Fruit fly (Drosophila melanogaster) whole organism, embryonic: ENCODE data around the gene CG5021.

Experiments used
- Adf1 ChIP-seq: fragments of 200-800 bp; sonication (Bioruptor generic); IDR thresholded peaks from 2 replicates; pipeline ENCODE4 v1.3.6; 2022; ENCODE audit warnings: missing biosample characterization, missing genetic modification characterization
- BEAF-32 ChIP-seq: fragments of 200-800 bp; sonication (Bioruptor generic); optimal IDR thresholded peaks from 3 replicates; lab custom pipeline; 2017; ENCODE audit warnings: missing biosample characterization, missing genetic modification characterization, mild to moderate bottlenecking, moderate library complexity, missing genetic modification reagents
- Bgb ChIP-seq: fragments of 200-800 bp; sonication (Bioruptor generic); IDR thresholded peaks from 2 replicates; pipeline ENCODE4 v1.3.6; 2022; ENCODE audit warnings: missing biosample characterization, missing genetic modification characterization; ENCODE audit not compliant: partially characterized antibody
- C15 ChIP-seq: fragments of 200-800 bp; sonication (Bioruptor generic); IDR thresholded peaks from 3 replicates; pipeline ENCODE4 v1.3.6; 2022; ENCODE audit warnings: missing biosample characterization, missing genetic modification characterization
- CG10267 ChIP-seq: fragments of 200-800 bp; sonication (Bioruptor generic); optimal IDR thresholded peaks from 2 replicates; lab custom pipeline; 2018; ENCODE audit warnings: missing biosample characterization, mild to moderate bottlenecking, missing genetic modification characterization, moderate library complexity
- CG10543 ChIP-seq: fragments of 200-800 bp; sonication (Bioruptor generic); optimal IDR thresholded peaks from 3 replicates; lab custom pipeline; 2017; ENCODE audit warnings: missing biosample characterization, mild to moderate bottlenecking, missing genetic modification characterization, moderate library complexity
- CG1233 ChIP-seq: fragments of 200-800 bp; sonication (Bioruptor generic); optimal IDR thresholded peaks from 4 replicates; lab custom pipeline; 2018; ENCODE audit warnings: missing biosample characterization, mild to moderate bottlenecking, missing genetic modification characterization
- CG12391 ChIP-seq: fragments of 200-800 bp; sonication (Bioruptor generic); optimal IDR thresholded peaks from 3 replicates; lab custom pipeline; 2018; ENCODE audit warnings: missing biosample characterization, mild to moderate bottlenecking, missing genetic modification characterization, moderate library complexity
- CG12659 ChIP-seq: fragments of 200-800 bp; sonication (Bioruptor generic); optimal IDR thresholded peaks from 3 replicates; lab custom pipeline; 2017; ENCODE audit warnings: mild to moderate bottlenecking, missing biosample characterization, missing genetic modification reagents, missing genetic modification characterization
- CG13287 ChIP-seq: fragments of 200-800 bp; sonication (Bioruptor generic); IDR thresholded peaks from 2 replicates; pipeline ENCODE4 v1.3.6; 2022; ENCODE audit warnings: missing biosample characterization, missing genetic modification characterization; ENCODE audit not compliant: partially characterized antibody
- CG15073 ChIP-seq: fragments of 200-800 bp; sonication (Bioruptor generic); optimal IDR thresholded peaks from 2 replicates; lab custom pipeline; 2016; ENCODE audit warnings: missing biosample characterization, missing genetic modification characterization
- CG1602 ChIP-seq: fragments of 200-800 bp; sonication (Bioruptor generic); optimal IDR thresholded peaks from 3 replicates; lab custom pipeline; 2016; ENCODE audit warnings: missing biosample characterization, missing genetic modification characterization
- CG18476 ChIP-seq: fragments of 200-800 bp; sonication (Bioruptor generic); optimal IDR thresholded peaks from 2 replicates; lab custom pipeline; 2016; ENCODE audit warnings: missing biosample characterization, mild to moderate bottlenecking, missing genetic modification characterization
- CG18764 ChIP-seq: fragments of 200-800 bp; sonication (Bioruptor generic); optimal IDR thresholded peaks from 3 replicates; lab custom pipeline; 2016; ENCODE audit warnings: missing biosample characterization, missing genetic modification characterization
- CG2712 ChIP-seq: fragments of 200-800 bp; optimal IDR thresholded peaks from 3 replicates; lab custom pipeline; 2019; ENCODE audit warnings: missing biosample characterization, mild to moderate bottlenecking, missing genetic modification characterization, moderate library complexity
- CG2875 ChIP-seq: fragments of 200-800 bp; sonication (Bioruptor generic); optimal IDR thresholded peaks from 2 replicates; lab custom pipeline; 2017; ENCODE audit warnings: missing biosample characterization, mild to moderate bottlenecking, missing genetic modification characterization, missing genetic modification reagents
- CG34224 ChIP-seq: fragments of 200-800 bp; sonication (Bioruptor generic); IDR thresholded peaks from 3 replicates; pipeline ENCODE4 v1.3.6; 2022; ENCODE audit warnings: missing biosample characterization, missing genetic modification characterization; ENCODE audit not compliant: partially characterized antibody
- CG6791 ChIP-seq: fragments of 200-800 bp; sonication (Bioruptor generic); IDR thresholded peaks from 3 replicates; pipeline ENCODE4 v1.3.6; 2022; ENCODE audit warnings: missing biosample characterization, missing genetic modification characterization; ENCODE audit not compliant: partially characterized antibody
- CG6854 ChIP-seq: fragments of 200-800 bp; sonication (Bioruptor generic); optimal IDR thresholded peaks from 3 replicates; lab custom pipeline; 2017; ENCODE audit warnings: missing biosample characterization, mild to moderate bottlenecking, missing genetic modification characterization
- CG7963 ChIP-seq: fragments of 200-800 bp; sonication (Bioruptor generic); IDR thresholded peaks from 3 replicates; pipeline ENCODE4 v1.3.6; 2022; ENCODE audit warnings: missing biosample characterization, missing genetic modification characterization; ENCODE audit not compliant: partially characterized antibody
- CG8359 ChIP-seq: fragments of 200-800 bp; sonication (Bioruptor generic); optimal IDR thresholded peaks from 2 replicates; lab custom pipeline; 2017; ENCODE audit warnings: missing biosample characterization, mild to moderate bottlenecking, missing genetic modification characterization, borderline replicate concordance
- CG8765 ChIP-seq: fragments of 200-800 bp; sonication (Bioruptor generic); IDR thresholded peaks from 2 replicates; pipeline ENCODE4 v1.3.6; 2022; ENCODE audit warnings: missing biosample characterization, missing genetic modification characterization
- CG9215 ChIP-seq: fragments of 200-800 bp; sonication (Bioruptor generic); IDR thresholded peaks from 2 replicates; pipeline ENCODE4 v1.3.6; 2022; ENCODE audit warnings: missing biosample characterization, missing genetic modification characterization
- CHES-1-like ChIP-seq: fragments of 200-800 bp; sonication (Bioruptor generic); optimal IDR thresholded peaks from 2 replicates; lab custom pipeline; 2016; ENCODE audit warnings: missing biosample characterization, missing genetic modification characterization
- Camta ChIP-seq: fragments of 200-800 bp; sonication (Bioruptor generic); optimal IDR thresholded peaks from 2 replicates; lab custom pipeline; 2016; ENCODE audit warnings: missing biosample characterization, missing genetic modification characterization
- CkIIα-i1 ChIP-seq: fragments of 200-800 bp; sonication (Bioruptor generic); IDR thresholded peaks from 2 replicates; pipeline ENCODE4 v1.3.6; 2022; ENCODE audit warnings: missing biosample characterization, missing genetic modification characterization
- Deaf1 ChIP-seq: fragments of 200-800 bp; optimal IDR thresholded peaks from 3 replicates; lab custom pipeline; 2019; ENCODE audit warnings: missing biosample characterization, mild to moderate bottlenecking, missing genetic modification characterization, moderate library complexity
- Dll ChIP-seq: fragments of 200-800 bp; sonication (Bioruptor generic); IDR thresholded peaks from 4 replicates; pipeline ENCODE4 v1.3.6; 2022; ENCODE audit warnings: missing biosample characterization, missing genetic modification characterization; ENCODE audit not compliant: partially characterized antibody
- Hand ChIP-seq: fragments of 200-800 bp; sonication (Bioruptor generic); optimal IDR thresholded peaks from 2 replicates; lab custom pipeline; 2017; ENCODE audit warnings: mild to moderate bottlenecking, missing biosample characterization, missing genetic modification reagents, missing genetic modification characterization
- Hmx ChIP-seq: fragments of 200-800 bp; sonication (Bioruptor generic); optimal IDR thresholded peaks from 2 replicates; lab custom pipeline; 2016; ENCODE audit warnings: missing biosample characterization, missing genetic modification characterization
- Med ChIP-seq: fragments of 200-800 bp; sonication (Bioruptor generic); peaks from one replicate; lab custom pipeline; 2016; ENCODE audit warnings: missing biosample characterization, missing genetic modification characterization, mild to moderate bottlenecking, inconsistent platforms, moderate library complexity
- Opbp ChIP-seq: fragments of 200-800 bp; sonication (Bioruptor generic); IDR thresholded peaks from 3 replicates; pipeline ENCODE4 v1.3.6; 2022; ENCODE audit warnings: missing biosample characterization, missing genetic modification characterization; ENCODE audit not compliant: partially characterized antibody
- Side ChIP-seq: fragments of 200-800 bp; sonication (Bioruptor generic); optimal IDR thresholded peaks from 2 replicates; lab custom pipeline; 2016; ENCODE audit warnings: missing biosample characterization, missing genetic modification characterization
- YL-1 ChIP-seq: fragments of 200-800 bp; sonication (Bioruptor generic); optimal IDR thresholded peaks from 3 replicates; lab custom pipeline; 2017; ENCODE audit warnings: missing biosample characterization, mild to moderate bottlenecking, missing genetic modification characterization
- ac ChIP-seq: fragments of 200-800 bp; sonication (Bioruptor generic); optimal IDR thresholded peaks from 3 replicates; lab custom pipeline; 2017; ENCODE audit warnings: missing biosample characterization, mild to moderate bottlenecking, missing genetic modification characterization
- aop ChIP-seq: fragments of 200-800 bp; sonication (Bioruptor generic); IDR thresholded peaks from 2 replicates; pipeline ENCODE4 v1.3.6; 2022; ENCODE audit warnings: missing biosample characterization, missing genetic modification characterization
- bbx ChIP-seq: fragments of 200-800 bp; sonication (Bioruptor generic); IDR thresholded peaks from 2 replicates; pipeline ENCODE4 v1.3.6; 2022; ENCODE audit warnings: missing biosample characterization, missing genetic modification characterization; ENCODE audit not compliant: partially characterized antibody
- eyg ChIP-seq: fragments of 200-800 bp; sonication (Bioruptor generic); optimal IDR thresholded peaks from 3 replicates; lab custom pipeline; 2016; ENCODE audit warnings: missing biosample characterization, missing genetic modification characterization
- gfzf ChIP-seq: fragments of 200-800 bp; sonication (Bioruptor generic); optimal IDR thresholded peaks from 2 replicates; lab custom pipeline; 2016; ENCODE audit warnings: missing biosample characterization, mild to moderate bottlenecking, missing genetic modification characterization, moderate library complexity
- grau ChIP-seq: fragments of 200-800 bp; optimal IDR thresholded peaks from 3 replicates; lab custom pipeline; 2019; ENCODE audit warnings: missing biosample characterization, mild to moderate bottlenecking, missing genetic modification characterization, moderate library complexity
- h ChIP-seq: fragments of >200 bp; optimal IDR thresholded peaks from 2 replicates; lab custom pipeline; 2017
- kay ChIP-seq: fragments of 200-800 bp; sonication (Bioruptor generic); optimal IDR thresholded peaks from 2 replicates; lab custom pipeline; 2016; ENCODE audit warnings: missing biosample characterization, missing genetic modification characterization
- odd ChIP-seq: fragments of 200-800 bp; sonication (Bioruptor generic); optimal IDR thresholded peaks from 2 replicates; lab custom pipeline; 2017; ENCODE audit warnings: missing biosample characterization, mild to moderate bottlenecking, missing genetic modification characterization
- phol ChIP-seq: fragments of 200-800 bp; sonication (Bioruptor generic); optimal IDR thresholded peaks from 3 replicates; lab custom pipeline; 2018; ENCODE audit warnings: missing biosample characterization, mild to moderate bottlenecking, missing genetic modification characterization, moderate library complexity
- repo ChIP-seq: fragments of 200-800 bp; sonication (Bioruptor generic); optimal IDR thresholded peaks from 2 replicates; lab custom pipeline; 2016; ENCODE audit warnings: missing biosample characterization, missing genetic modification characterization
- run ChIP-seq: fragments of 200-800 bp; sonication (Bioruptor generic); optimal IDR thresholded peaks from 3 replicates; lab custom pipeline; 2018; ENCODE audit warnings: missing biosample characterization, mild to moderate bottlenecking, missing genetic modification characterization
- sd ChIP-seq: fragments of 200-800 bp; sonication (Bioruptor generic); optimal IDR thresholded peaks from 3 replicates; lab custom pipeline; 2018; ENCODE audit warnings: missing biosample characterization, mild to moderate bottlenecking, missing genetic modification characterization, moderate library complexity
- sens ChIP-seq: fragments of 200-800 bp; sonication (Bioruptor generic); peaks from one replicate; lab custom pipeline; 2016; ENCODE audit warnings: missing biosample characterization, missing genetic modification characterization
- seq ChIP-seq: fragments of 200-800 bp; sonication (Bioruptor generic); IDR thresholded peaks from 2 replicates; pipeline ENCODE4 v1.3.6; 2022; ENCODE audit warnings: missing biosample characterization, missing genetic modification characterization
- stwl ChIP-seq: fragments of 200-800 bp; sonication (Bioruptor generic); optimal IDR thresholded peaks from 3 replicates; lab custom pipeline; 2018; ENCODE audit warnings: missing biosample characterization, mild to moderate bottlenecking, missing genetic modification characterization, moderate library complexity

CG5021 gene

DNA sequence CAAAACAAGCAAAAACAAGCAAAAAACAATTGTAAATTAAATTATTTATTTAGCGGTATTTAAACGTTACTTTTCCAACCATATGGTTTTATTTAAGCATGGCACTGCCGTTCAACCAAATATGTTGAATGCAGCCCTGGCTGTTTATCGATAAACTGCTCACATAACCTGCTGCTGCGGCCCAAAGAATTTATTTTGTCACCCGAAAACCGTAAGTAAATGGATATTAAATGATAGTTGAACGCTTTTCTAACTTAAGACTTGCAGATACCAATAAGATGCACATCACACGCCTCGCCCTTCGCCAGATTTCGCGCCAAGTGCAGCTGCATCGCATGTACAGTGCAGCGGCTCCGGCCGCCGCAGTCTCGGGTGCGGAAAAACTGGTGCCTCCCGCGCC lies 10.0 kb upstream of the CG5021 start, which contains the start of gene mRpL12 (continued):
- TF ChIP-seq gfzf (GFP tag; lab: Kevin White, UChicago) (peak; percentile 26), CG10267 (peak; percentile 21), CG15073 (GFP tag; lab: Kevin White, UChicago) (no peak), CHES-1-like (GFP tag; lab: Kevin White, UChicago) (no peak), C15 (GFP tag; lab: Robert Waterston, UW) (no peak), odd (GFP tag; lab: Kevin White, UChicago) (no peak), CG6854 (GFP tag; lab: Kevin White, UChicago) (no peak), eyg (GFP tag; lab: Kevin White, UChicago) (no peak), CG13287 (GFP tag; lab: Robert Waterston, UW) (peak; percentile 49), phol (tag; lab: Kevin White, UChicago) (peak; percentile 25), Camta (GFP tag; lab: Kevin White, UChicago) (no peak), CG12659 (GFP tag; lab: Kevin White, UChicago) (peak; percentile 7), kay (GFP tag; lab: Kevin White, UChicago) (no peak), CG8765 (GFP tag; lab: Robert Waterston, UW) (no peak), BEAF-32 (GFP tag; lab: Kevin White, UChicago) (peak; percentile 30), CkIIα-i1 (GFP tag; lab: Robert Waterston, UW) (no peak), Med (GFP tag; lab: Kevin White, UChicago) (peak; percentile 80), CG9215 (GFP tag; lab: Robert Waterston, UW) (peak; percentile 99), CG1233 (GFP tag; lab: Kevin White, UChicago) (no peak), h (lab: Kevin White, UChicago) (no peak), run (tag; lab: Kevin White, UChicago) (no peak), CG2712 (tag; lab: Kevin White, UChicago) (peak; percentile 18), CG8359 (GFP tag; lab: Kevin White, UChicago) (no peak), sens (GFP tag; lab: Kevin White, UChicago) (peak; percentile 40), Side (GFP tag; lab: Kevin White, UChicago) (no peak), CG18764 (GFP tag; lab: Kevin White, UChicago) (no peak), CG34224 (GFP tag; lab: Robert Waterston, UW) (peak; percentile 50; the same call in 1 of the 3 replicates), CG12391 (tag; lab: Kevin White, UChicago) (peak; percentile 1), stwl (peak; percentile 80), CG6791 (peak; percentile 26; the same call in 1 of the 3 replicates), Opbp (peak; percentile 22; the same call in 1 of the 3 replicates), CG10543 (GFP tag; lab: Kevin White, UChicago) (no peak), Bgb (GFP tag; lab: Robert Waterston, UW) (peak; percentile 23; the same call in 1 of the 2 replicates), grau (no peak), sd (tag; lab: Kevin White, UChicago) (no peak), CG1602 (GFP tag; lab: Kevin White, UChicago) (no peak), aop (GFP tag; lab: Robert Waterston, UW) (no peak), Dll (peak; percentile 52; the same call in 1 of the 4 replicates), repo (GFP tag; lab: Kevin White, UChicago) (no peak), CG18476 (GFP tag; lab: Kevin White, UChicago) (no peak), CG7963 (GFP tag; lab: Robert Waterston, UW) (peak; percentile 35; the same call in 1 of the 3 replicates), CG2875 (GFP tag; lab: Kevin White, UChicago) (no peak), YL-1 (GFP tag; lab: Kevin White, UChicago) (peak; percentile 48), Hmx (GFP tag; lab: Kevin White, UChicago) (no peak), Hand (no peak), Adf1 (no peak), seq (GFP tag; lab: Robert Waterston, UW) (no peak), Deaf1 (no peak), ac (GFP tag; lab: Kevin White, UChicago) (no peak), bbx (GFP tag; lab: Robert Waterston, UW) (peak; percentile 66)
